Fruit fly (Drosophila melanogaster) whole organism, embryonic: ENCODE results near the gene CG46427.

ENCODE experiments used
- CG10543 ChIP-seq: fragments of 200-800 bp; sonication (Bioruptor generic); optimal IDR thresholded peaks from 3 replicates; lab custom pipeline; 2017; ENCODE audit warnings: missing biosample characterization, mild to moderate bottlenecking, missing genetic modification characterization, moderate library complexity
- CG10959 ChIP-seq: fragments of 200-800 bp; sonication (Bioruptor generic); IDR thresholded peaks from 2 replicates; pipeline ENCODE4 v1.3.6; 2022; ENCODE audit warnings: missing biosample characterization, missing genetic modification characterization
- CG11723 ChIP-seq: fragments of 200-800 bp; sonication (Bioruptor generic); optimal IDR thresholded peaks from 2 replicates; lab custom pipeline; 2017; ENCODE audit warnings: missing biosample characterization, mild to moderate bottlenecking, missing genetic modification characterization
- CG13775 ChIP-seq: fragments of 200-800 bp; sonication (Bioruptor generic); optimal IDR thresholded peaks from 3 replicates; lab custom pipeline; 2017; ENCODE audit warnings: missing biosample characterization, mild to moderate bottlenecking, missing genetic modification characterization
- CG14014 ChIP-seq: fragments of 200-800 bp; sonication (Bioruptor generic); IDR thresholded peaks from 2 replicates; pipeline ENCODE4 v1.3.6; 2022; ENCODE audit warnings: missing biosample characterization, missing genetic modification characterization
- CG15073 ChIP-seq: fragments of 200-800 bp; sonication (Bioruptor generic); optimal IDR thresholded peaks from 2 replicates; lab custom pipeline; 2016; ENCODE audit warnings: missing biosample characterization, missing genetic modification characterization
- CG15514 ChIP-seq: fragments of 200-800 bp; sonication (Bioruptor generic); optimal IDR thresholded peaks from 3 replicates; lab custom pipeline; 2017; ENCODE audit warnings: missing biosample characterization, missing genetic modification characterization, mild to moderate bottlenecking, moderate library complexity, missing genetic modification reagents
- CG16813 ChIP-seq: fragments of 200-800 bp; sonication (Bioruptor generic); IDR thresholded peaks from 3 replicates; pipeline ENCODE4 v1.3.6; 2022; ENCODE audit warnings: missing biosample characterization, missing genetic modification characterization; ENCODE audit not compliant: partially characterized antibody
- CG17912 ChIP-seq: fragments of 200-800 bp; sonication (Bioruptor generic); optimal IDR thresholded peaks from 2 replicates; lab custom pipeline; 2018; ENCODE audit warnings: missing biosample characterization, mild to moderate bottlenecking, missing genetic modification characterization
- CG2129 ChIP-seq: fragments of 200-800 bp; sonication (Bioruptor generic); IDR thresholded peaks from 2 replicates; pipeline ENCODE4 v1.3.6; 2022; ENCODE audit warnings: missing biosample characterization, missing genetic modification characterization; ENCODE audit not compliant: partially characterized antibody
- CG2889 ChIP-seq: fragments of 200-800 bp; sonication (Bioruptor generic); IDR thresholded peaks from 3 replicates; pipeline ENCODE4 v1.3.6; 2022; ENCODE audit warnings: missing biosample characterization, missing genetic modification characterization
- CG42726 ChIP-seq: fragments of 200-800 bp; sonication (Bioruptor generic); IDR thresholded peaks from 2 replicates; pipeline ENCODE4 v1.3.6; 2022; ENCODE audit warnings: missing biosample characterization, missing genetic modification characterization; ENCODE audit not compliant: partially characterized antibody
- CG5180 ChIP-seq: fragments of 200-800 bp; sonication (Bioruptor generic); optimal IDR thresholded peaks from 3 replicates; lab custom pipeline; 2017; ENCODE audit warnings: missing biosample characterization, missing genetic modification characterization, mild to moderate bottlenecking, moderate library complexity, missing genetic modification reagents
- CG7357 ChIP-seq: fragments of 200-800 bp; sonication (Bioruptor generic); IDR thresholded peaks from 3 replicates; pipeline ENCODE4 v1.3.6; 2022; ENCODE audit warnings: missing biosample characterization, missing genetic modification characterization
- CG8388 ChIP-seq: fragments of 200-800 bp; sonication (Bioruptor generic); optimal IDR thresholded peaks from 2 replicates; lab custom pipeline; 2019; ENCODE audit warnings: missing biosample characterization, mild to moderate bottlenecking, missing genetic modification characterization, moderate library complexity
- Camta ChIP-seq: fragments of 200-800 bp; sonication (Bioruptor generic); optimal IDR thresholded peaks from 2 replicates; lab custom pipeline; 2016; ENCODE audit warnings: missing biosample characterization, missing genetic modification characterization
- Dek ChIP-seq: fragments of 200-800 bp; sonication (Bioruptor generic); optimal IDR thresholded peaks from 3 replicates; lab custom pipeline; 2019; ENCODE audit warnings: missing biosample characterization, mild to moderate bottlenecking, missing genetic modification characterization, moderate library complexity
- Dp ChIP-seq: fragments of 200-800 bp; sonication (Bioruptor generic); optimal IDR thresholded peaks from 2 replicates; lab custom pipeline; 2018; ENCODE audit warnings: missing biosample characterization, mild to moderate bottlenecking, missing genetic modification characterization, moderate library complexity
- ERR ChIP-seq: fragments of 200-800 bp; sonication (Bioruptor generic); optimal IDR thresholded peaks from 2 replicates; lab custom pipeline; 2016; ENCODE audit warnings: missing biosample characterization, missing genetic modification characterization
- Ets97D ChIP-seq: fragments of 200-800 bp; sonication (Bioruptor generic); optimal IDR thresholded peaks from 3 replicates; lab custom pipeline; 2016; ENCODE audit warnings: missing biosample characterization, missing genetic modification characterization
- NK7.1 ChIP-seq: fragments of 200-800 bp; sonication (Bioruptor generic); optimal IDR thresholded peaks from 3 replicates; lab custom pipeline; 2016; ENCODE audit warnings: missing biosample characterization, missing genetic modification characterization
- Neu2 ChIP-seq: fragments of 200-800 bp; sonication (Bioruptor generic); optimal IDR thresholded peaks from 3 replicates; lab custom pipeline; 2016; ENCODE audit warnings: missing biosample characterization, missing genetic modification characterization, borderline replicate concordance
- Oli ChIP-seq: fragments of 200-800 bp; sonication (Bioruptor generic); optimal IDR thresholded peaks from 2 replicates; lab custom pipeline; 2018; ENCODE audit warnings: missing biosample characterization, mild to moderate bottlenecking, missing genetic modification characterization, moderate library complexity
- Pdp1 ChIP-seq, 2 experiments: fragments of 200-800 bp; sonication (Bioruptor generic); optimal IDR thresholded peaks; 3 replicates each; lab custom pipeline; 2016; ENCODE audit warnings: missing biosample characterization in 2 of 2, missing genetic modification characterization in 2 of 2, mild to moderate bottlenecking in 1 of 2, moderate library complexity in 1 of 2
- YL-1 ChIP-seq: fragments of 200-800 bp; sonication (Bioruptor generic); optimal IDR thresholded peaks from 3 replicates; lab custom pipeline; 2017; ENCODE audit warnings: missing biosample characterization, mild to moderate bottlenecking, missing genetic modification characterization
- bowl ChIP-seq: fragments of 200-800 bp; sonication (Bioruptor generic); IDR thresholded peaks from 2 replicates; pipeline ENCODE4 v1.3.6; 2022; ENCODE audit warnings: missing biosample characterization, missing genetic modification characterization
- btn ChIP-seq: fragments of 200-800 bp; sonication (Bioruptor generic); optimal IDR thresholded peaks from 2 replicates; lab custom pipeline; 2016; ENCODE audit warnings: missing biosample characterization, missing genetic modification characterization
- cg ChIP-seq: fragments of 200-800 bp; sonication (Bioruptor generic); optimal IDR thresholded peaks from 3 replicates; lab custom pipeline; 2019; ENCODE audit warnings: missing biosample characterization, mild to moderate bottlenecking, missing genetic modification characterization, moderate library complexity
- fd96Cb ChIP-seq: fragments of 200-800 bp; sonication (Bioruptor generic); optimal IDR thresholded peaks from 2 replicates; lab custom pipeline; 2018; ENCODE audit warnings: missing biosample characterization, mild to moderate bottlenecking, missing genetic modification characterization, moderate library complexity
- gce ChIP-seq: fragments of 200-800 bp; sonication (Bioruptor generic); IDR thresholded peaks from 3 replicates; pipeline ENCODE4 v1.3.6; 2022; ENCODE audit warnings: missing biosample characterization, missing genetic modification characterization
- gfzf ChIP-seq: fragments of 200-800 bp; sonication (Bioruptor generic); optimal IDR thresholded peaks from 2 replicates; lab custom pipeline; 2016; ENCODE audit warnings: missing biosample characterization, mild to moderate bottlenecking, missing genetic modification characterization, moderate library complexity
- grn ChIP-seq: fragments of 200-800 bp; sonication (Bioruptor generic); optimal IDR thresholded peaks from 3 replicates; lab custom pipeline; 2017; ENCODE audit warnings: missing biosample characterization, missing genetic modification characterization
- gro ChIP-seq: fragments of 200-800 bp; sonication (Bioruptor generic); optimal IDR thresholded peaks from 2 replicates; lab custom pipeline; 2016; ENCODE audit warnings: missing biosample characterization, missing genetic modification characterization
- kah ChIP-seq: fragments of 200-800 bp; sonication (Bioruptor generic); optimal IDR thresholded peaks from 2 replicates; lab custom pipeline; 2018; ENCODE audit warnings: missing biosample characterization, mild to moderate bottlenecking, missing genetic modification characterization
- kay ChIP-seq: fragments of 200-800 bp; sonication (Bioruptor generic); optimal IDR thresholded peaks from 2 replicates; lab custom pipeline; 2016; ENCODE audit warnings: missing biosample characterization, missing genetic modification characterization
- oc ChIP-seq: fragments of 200-800 bp; sonication (Bioruptor generic); optimal IDR thresholded peaks from 2 replicates; lab custom pipeline; 2018; ENCODE audit warnings: missing biosample characterization, mild to moderate bottlenecking, missing genetic modification characterization, moderate library complexity
- pb ChIP-seq: fragments of 200-800 bp; sonication (Bioruptor generic); optimal IDR thresholded peaks from 3 replicates; lab custom pipeline; 2016; ENCODE audit warnings: missing biosample characterization, missing genetic modification characterization
- row ChIP-seq: fragments of 200-800 bp; sonication (Bioruptor generic); IDR thresholded peaks from 3 replicates; pipeline ENCODE4 v1.3.6; 2022; ENCODE audit warnings: missing biosample characterization, missing genetic modification characterization
- schlank ChIP-seq: fragments of 200-800 bp; sonication (Bioruptor generic); optimal IDR thresholded peaks from 2 replicates; lab custom pipeline; 2018; ENCODE audit warnings: missing biosample characterization, mild to moderate bottlenecking, missing genetic modification characterization
- scrt ChIP-seq: fragments of 200-800 bp; sonication (Bioruptor generic); optimal IDR thresholded peaks from 2 replicates; lab custom pipeline; 2018; ENCODE audit warnings: missing biosample characterization, mild to moderate bottlenecking, missing genetic modification characterization, moderate library complexity
- shn ChIP-seq: fragments of 200-800 bp; sonication (Bioruptor generic); optimal IDR thresholded peaks from 3 replicates; lab custom pipeline; 2016; ENCODE audit warnings: missing biosample characterization, missing genetic modification characterization
- sna ChIP-seq: fragments of 200-800 bp; sonication (Bioruptor generic); IDR thresholded peaks from 2 replicates; pipeline ENCODE4 v1.3.6; 2022; ENCODE audit warnings: missing biosample characterization, missing genetic modification characterization; ENCODE audit not compliant: partially characterized antibody
- ssp ChIP-seq: fragments of 200-800 bp; sonication (Bioruptor generic); IDR thresholded peaks from 2 replicates; pipeline ENCODE4 v1.3.6; 2022; ENCODE audit warnings: missing biosample characterization, missing genetic modification characterization
- stwl ChIP-seq: fragments of 200-800 bp; sonication (Bioruptor generic); optimal IDR thresholded peaks from 3 replicates; lab custom pipeline; 2018; ENCODE audit warnings: missing biosample characterization, mild to moderate bottlenecking, missing genetic modification characterization, moderate library complexity
- tin ChIP-seq: fragments of 200-800 bp; sonication (Bioruptor generic); optimal IDR thresholded peaks from 3 replicates; lab custom pipeline; 2016; ENCODE audit warnings: missing biosample characterization, missing genetic modification characterization
- trh ChIP-seq: fragments of 200-800 bp; sonication (Bioruptor generic); optimal IDR thresholded peaks from 2 replicates; lab custom pipeline; 2016; ENCODE audit warnings: missing biosample characterization, missing genetic modification characterization
- tx ChIP-seq: fragments of 200-800 bp; sonication (Bioruptor generic); optimal IDR thresholded peaks from 2 replicates; lab custom pipeline; 2016; ENCODE audit warnings: missing biosample characterization, missing genetic modification characterization
- vfl ChIP-seq: fragments of 200-800 bp; sonication (Bioruptor generic); optimal IDR thresholded peaks from 2 replicates; lab custom pipeline; 2016; ENCODE audit warnings: missing biosample characterization, missing genetic modification characterization
- vnd ChIP-seq: fragments of 200-800 bp; sonication (Bioruptor generic); IDR thresholded peaks from 3 replicates; pipeline ENCODE4 v1.3.6; 2022; ENCODE audit warnings: missing biosample characterization, missing genetic modification characterization; ENCODE audit not compliant: partially characterized antibody
- yki ChIP-seq: fragments of >200 bp; optimal IDR thresholded peaks from 3 replicates; lab custom pipeline; 2018

The CG46427 gene

dm6 chr3R:12448889-12449314 is 10.0 kb upstream of the CG46427 start, which contains the start of gene CG18549 (continued):
- TF ChIP-seq CG7357 (GFP tag; lab: Robert Waterston, UW) = peak; percentile 99
- no peak for TF ChIP-seq cg (GFP tag; lab: Kevin White, UChicago)
- peak; percentile 100 for TF ChIP-seq Camta (GFP tag; lab: Kevin White, UChicago)
- peak; percentile 99 for TF ChIP-seq CG13775 (GFP tag; lab: Kevin White, UChicago)
- peak; percentile 99 for TF ChIP-seq scrt (GFP tag; lab: Kevin White, UChicago)
- TF ChIP-seq gro = peak; percentile 99
- peak; percentile 99 for TF ChIP-seq btn (GFP tag; lab: Kevin White, UChicago)
- peak; percentile 100 for TF ChIP-seq oc (tag; lab: Kevin White, UChicago)
- TF ChIP-seq CG8388 (GFP tag; lab: Kevin White, UChicago) = peak; percentile 100
- TF ChIP-seq sna = peak; percentile 85
- peak; percentile 98 for TF ChIP-seq ERR (GFP tag; lab: Kevin White, UChicago)
- TF ChIP-seq stwl (tag; lab: Kevin White, UChicago) = peak; percentile 95
- TF ChIP-seq CG16813 (GFP tag; lab: Robert Waterston, UW) = peak; percentile 80
- TF ChIP-seq CG42726 = peak; percentile 5; the same call in 1 of the 2 replicates
- peak; percentile 97 for TF ChIP-seq grn (GFP tag; lab: Kevin White, UChicago)
- peak; percentile 99 for TF ChIP-seq vfl (GFP tag; lab: Kevin White, UChicago)
- no peak for TF ChIP-seq yki (lab: Kevin White, UChicago)
- peak; percentile 99 for TF ChIP-seq shn (GFP tag; lab: Kevin White, UChicago)
- peak; percentile 97 for TF ChIP-seq ssp
- peak; percentile 99 for TF ChIP-seq tx
- peak; percentile 99 for TF ChIP-seq trh
- peak; percentile 99 for TF ChIP-seq kah
- peak; percentile 100 for TF ChIP-seq Dek (tag; lab: Kevin White, UChicago)
- TF ChIP-seq CG5180 = peak; percentile 95
- peak; percentile 99 for TF ChIP-seq kay (GFP tag; lab: Kevin White, UChicago)
- TF ChIP-seq gce = peak; percentile 100
- TF ChIP-seq CG10543 (GFP tag; lab: Kevin White, UChicago) = peak; percentile 98
- TF ChIP-seq Ets97D (GFP tag; lab: Kevin White, UChicago) = peak; percentile 96
- peak; percentile 98 for TF ChIP-seq pb (GFP tag; lab: Kevin White, UChicago)
- peak; percentile 100 for TF ChIP-seq bowl
- TF ChIP-seq CG2129 = peak; percentile 62
- TF ChIP-seq NK7.1 = peak; percentile 99
- TF ChIP-seq tin (GFP tag; lab: Kevin White, UChicago) = peak; percentile 100
- TF ChIP-seq row = peak; percentile 100
- peak; percentile 91 for TF ChIP-seq Neu2 (GFP tag; lab: Kevin White, UChicago)
- peak; percentile 99 for TF ChIP-seq CG2889 (GFP tag; lab: Robert Waterston, UW)
- TF ChIP-seq CG11723 (GFP tag; lab: Kevin White, UChicago) = peak; percentile 99
- TF ChIP-seq CG14014 (GFP tag; lab: Robert Waterston, UW) = peak; percentile 100
- peak; percentile 99 for TF ChIP-seq schlank (tag; lab: Kevin White, UChicago)
- peak; percentile 96 for TF ChIP-seq Dp (GFP tag; lab: Kevin White, UChicago)
- peak; percentile 100 for TF ChIP-seq fd96Cb (tag; lab: Kevin White, UChicago)
- peak; percentile 100 for TF ChIP-seq Oli (tag; lab: Kevin White, UChicago)
- peak; percentile 100 for TF ChIP-seq CG10959 (GFP tag; lab: Robert Waterston, UW)
- TF ChIP-seq vnd (GFP tag; lab: Robert Waterston, UW) = peak; percentile 65
- TF ChIP-seq YL-1 = peak; percentile 100
- TF ChIP-seq CG17912 (GFP tag; lab: Kevin White, UChicago) = peak; percentile 100
- peak; percentile 94 for TF ChIP-seq CG15073 (GFP tag; lab: Kevin White, UChicago)
- peak; percentile 44 for TF ChIP-seq gfzf
- peak; percentile 99 for TF ChIP-seq Pdp1 (GFP tag; optimal IDR thresholded peaks at IDR 0.05; lab: Kevin White, UChicago)
- TF ChIP-seq CG15514 (GFP tag; lab: Kevin White, UChicago) = peak; percentile 96
